Fruit fly (Drosophila melanogaster) whole organism, embryonic: Measurements from ENCODE around the gene wdb.

Source experiments
- CG1024 ChIP-seq: fragments of 200-800 bp; sonication (Bioruptor generic); IDR thresholded peaks from 2 replicates; pipeline ENCODE4 v1.3.6; 2022; ENCODE audit warnings: missing biosample characterization, missing genetic modification characterization
- CG10565 ChIP-seq: fragments of 200-800 bp; sonication (Bioruptor generic); optimal IDR thresholded peaks from 3 replicates; lab custom pipeline; 2016; ENCODE audit warnings: missing biosample characterization, mild to moderate bottlenecking, missing genetic modification characterization
- CG11247 ChIP-seq: fragments of 200-800 bp; sonication (Bioruptor generic); IDR thresholded peaks from 2 replicates; pipeline ENCODE4 v1.3.6; 2022; ENCODE audit warnings: missing biosample characterization, missing genetic modification characterization
- CG12299 ChIP-seq: fragments of 200-800 bp; sonication (Bioruptor generic); optimal IDR thresholded peaks from 2 replicates; lab custom pipeline; 2018; ENCODE audit warnings: missing biosample characterization, mild to moderate bottlenecking, missing genetic modification characterization
- CG12942 ChIP-seq: fragments of 200-800 bp; sonication (Bioruptor generic); optimal IDR thresholded peaks from 3 replicates; lab custom pipeline; 2016; ENCODE audit warnings: missing biosample characterization, missing genetic modification characterization
- CG15269 ChIP-seq: fragments of 200-800 bp; sonication (Bioruptor generic); optimal IDR thresholded peaks from 2 replicates; lab custom pipeline; 2018; ENCODE audit warnings: missing biosample characterization, mild to moderate bottlenecking, missing genetic modification characterization, moderate library complexity
- CG17328 ChIP-seq: fragments of 200-800 bp; sonication (Bioruptor generic); IDR thresholded peaks from 2 replicates; pipeline ENCODE4 v1.3.6; 2022; ENCODE audit warnings: missing biosample characterization, missing genetic modification characterization
- CG17612 ChIP-seq: fragments of 200-800 bp; sonication (Bioruptor generic); IDR thresholded peaks from 2 replicates; pipeline ENCODE4 v1.3.6; 2022; ENCODE audit warnings: missing biosample characterization, missing genetic modification characterization
- CG17802 ChIP-seq: fragments of 200-800 bp; sonication (Bioruptor generic); optimal IDR thresholded peaks from 2 replicates; lab custom pipeline; 2018; ENCODE audit warnings: missing biosample characterization, mild to moderate bottlenecking, missing genetic modification characterization, moderate library complexity
- CG2199 ChIP-seq: fragments of 200-800 bp; sonication (Bioruptor generic); IDR thresholded peaks from 3 replicates; pipeline ENCODE4 v1.3.6; 2022; ENCODE audit warnings: missing biosample characterization, missing genetic modification characterization
- CG30431 ChIP-seq: fragments of 200-800 bp; sonication (Bioruptor generic); optimal IDR thresholded peaks from 2 replicates; lab custom pipeline; 2017; ENCODE audit warnings: missing biosample characterization, missing genetic modification characterization
- CG3163 ChIP-seq: fragments of 200-800 bp; sonication (Bioruptor generic); optimal IDR thresholded peaks from 3 replicates; lab custom pipeline; 2016; ENCODE audit warnings: missing biosample characterization, missing genetic modification characterization
- CG34422 ChIP-seq: fragments of 200-800 bp; sonication (Bioruptor generic); IDR thresholded peaks from 3 replicates; pipeline ENCODE4 v1.3.6; 2022; ENCODE audit warnings: missing biosample characterization, missing genetic modification characterization
- CG4707 ChIP-seq: fragments of 200-800 bp; sonication (Bioruptor generic); optimal IDR thresholded peaks from 2 replicates; lab custom pipeline; 2018; ENCODE audit warnings: missing biosample characterization, mild to moderate bottlenecking, missing genetic modification characterization, moderate library complexity
- CG5953 ChIP-seq: fragments of 200-800 bp; sonication (Bioruptor generic); IDR thresholded peaks from 2 replicates; pipeline ENCODE4 v1.3.6; 2022; ENCODE audit warnings: missing biosample characterization, missing genetic modification characterization
- CG6765 ChIP-seq: fragments of 200-800 bp; sonication (Bioruptor generic); optimal IDR thresholded peaks from 3 replicates; lab custom pipeline; 2017; ENCODE audit warnings: missing biosample characterization, mild to moderate bottlenecking, missing genetic modification characterization
- CG9437 ChIP-seq: fragments of 200-800 bp; sonication (Bioruptor generic); optimal IDR thresholded peaks from 2 replicates; lab custom pipeline; 2018; ENCODE audit warnings: missing biosample characterization, mild to moderate bottlenecking, missing genetic modification characterization
- CG9727 ChIP-seq: fragments of 200-800 bp; sonication (Bioruptor generic); optimal IDR thresholded peaks from 3 replicates; lab custom pipeline; 2017; ENCODE audit warnings: missing biosample characterization, mild to moderate bottlenecking, missing genetic modification characterization
- CG9797 ChIP-seq: fragments of 200-800 bp; sonication (Bioruptor generic); optimal IDR thresholded peaks from 3 replicates; lab custom pipeline; 2018; ENCODE audit warnings: missing biosample characterization, mild to moderate bottlenecking, missing genetic modification characterization
- CTCF ChIP-seq: fragments of 200-800 bp; sonication (Bioruptor generic); optimal IDR thresholded peaks from 2 replicates; lab custom pipeline; 2017; ENCODE audit warnings: missing biosample characterization, mild to moderate bottlenecking, missing genetic modification characterization, moderate library complexity
- Camta ChIP-seq: fragments of 200-800 bp; sonication (Bioruptor generic); optimal IDR thresholded peaks from 2 replicates; lab custom pipeline; 2016; ENCODE audit warnings: missing biosample characterization, missing genetic modification characterization
- Dll ChIP-seq: fragments of 200-800 bp; sonication (Bioruptor generic); IDR thresholded peaks from 4 replicates; pipeline ENCODE4 v1.3.6; 2022; ENCODE audit warnings: missing biosample characterization, missing genetic modification characterization; ENCODE audit not compliant: partially characterized antibody
- Elba2 ChIP-seq: fragments of 200-800 bp; sonication (Bioruptor generic); optimal IDR thresholded peaks from 3 replicates; lab custom pipeline; 2016; ENCODE audit warnings: missing biosample characterization, missing genetic modification characterization
- Gug ChIP-seq: fragments of 200-800 bp; sonication (Bioruptor generic); IDR thresholded peaks from 4 replicates; pipeline ENCODE4 v1.3.6; 2022; ENCODE audit warnings: missing biosample characterization, missing genetic modification characterization
- HHEX ChIP-seq: fragments of 200-800 bp; sonication (Bioruptor generic); optimal IDR thresholded peaks from 3 replicates; lab custom pipeline; 2017; ENCODE audit warnings: missing biosample characterization, mild to moderate bottlenecking, missing genetic modification characterization, missing genetic modification reagents
- MBD-R2 ChIP-seq: fragments of 200-800 bp; sonication (Bioruptor generic); IDR thresholded peaks from 2 replicates; pipeline ENCODE4 v1.3.6; 2022; ENCODE audit warnings: missing biosample characterization, missing genetic modification characterization
- Opbp ChIP-seq: fragments of 200-800 bp; sonication (Bioruptor generic); IDR thresholded peaks from 3 replicates; pipeline ENCODE4 v1.3.6; 2022; ENCODE audit warnings: missing biosample characterization, missing genetic modification characterization; ENCODE audit not compliant: partially characterized antibody
- PHDP ChIP-seq: fragments of 200-800 bp; sonication (Bioruptor generic); optimal IDR thresholded peaks from 3 replicates; lab custom pipeline; 2018; ENCODE audit warnings: missing biosample characterization, mild to moderate bottlenecking, missing genetic modification characterization, moderate library complexity
- Six4 ChIP-seq: fragments of 200-800 bp; sonication (Bioruptor generic); optimal IDR thresholded peaks from 2 replicates; lab custom pipeline; 2016; ENCODE audit warnings: missing biosample characterization, missing genetic modification characterization
- Spps ChIP-seq: fragments of 200-800 bp; sonication (Bioruptor generic); optimal IDR thresholded peaks from 2 replicates; lab custom pipeline; 2018; ENCODE audit warnings: missing biosample characterization, mild to moderate bottlenecking, missing genetic modification characterization
- Sry-β ChIP-seq: fragments of 200-800 bp; sonication (Bioruptor generic); optimal IDR thresholded peaks from 2 replicates; lab custom pipeline; 2018; ENCODE audit warnings: missing biosample characterization, mild to moderate bottlenecking, missing genetic modification characterization, moderate library complexity
- Stat92E ChIP-seq, 3 experiments: fragments of >200 bp in 2 of 3; fragments of 200-800 bp in 1 of 3; sonication (Bioruptor generic) in 1 of 3; optimal IDR thresholded peaks; 2 replicates each; lab custom pipeline; 2017 to 2019; ENCODE audit warnings: missing biosample characterization in 3 of 3, missing genetic modification characterization in 3 of 3, mild to moderate bottlenecking in 1 of 3, moderate library complexity in 1 of 3
- chm ChIP-seq: fragments of 200-800 bp; sonication (Bioruptor generic); IDR thresholded peaks from 2 replicates; pipeline ENCODE4 v1.3.6; 2022; ENCODE audit warnings: missing biosample characterization, missing genetic modification characterization
- corto ChIP-seq: fragments of 200-800 bp; sonication (Bioruptor generic); optimal IDR thresholded peaks from 2 replicates; lab custom pipeline; 2016; ENCODE audit warnings: missing biosample characterization, mild to moderate bottlenecking, missing genetic modification characterization, moderate library complexity
- crol ChIP-seq: fragments of 200-800 bp; sonication (Bioruptor generic); IDR thresholded peaks from 2 replicates; pipeline ENCODE4 v1.3.6; 2022; ENCODE audit warnings: missing biosample characterization, missing genetic modification characterization
- fd3F ChIP-seq: fragments of 200-800 bp; sonication (Bioruptor generic); optimal IDR thresholded peaks from 2 replicates; lab custom pipeline; 2018; ENCODE audit warnings: missing biosample characterization, mild to moderate bottlenecking, missing genetic modification characterization, moderate library complexity
- gem ChIP-seq: fragments of 200-800 bp; sonication (Bioruptor generic); optimal IDR thresholded peaks from 2 replicates; lab custom pipeline; 2019; ENCODE audit warnings: missing biosample characterization, mild to moderate bottlenecking, missing genetic modification characterization, moderate library complexity
- gro ChIP-seq: fragments of 200-800 bp; sonication (Bioruptor generic); optimal IDR thresholded peaks from 2 replicates; lab custom pipeline; 2016; ENCODE audit warnings: missing biosample characterization, missing genetic modification characterization
- jigr1 ChIP-seq: fragments of 200-800 bp; sonication (Bioruptor generic); IDR thresholded peaks from 3 replicates; pipeline ENCODE4 v1.3.6; 2022; ENCODE audit warnings: missing biosample characterization, missing genetic modification characterization
- lab ChIP-seq: fragments of 200-800 bp; sonication (Bioruptor generic); optimal IDR thresholded peaks from 3 replicates; lab custom pipeline; 2017; ENCODE audit warnings: missing biosample characterization, missing genetic modification characterization, mild to moderate bottlenecking, moderate library complexity, missing genetic modification reagents
- maf-S ChIP-seq: fragments of 200-800 bp; sonication (Bioruptor generic); optimal IDR thresholded peaks from 2 replicates; lab custom pipeline; 2016; ENCODE audit warnings: missing biosample characterization, missing genetic modification characterization
- mirr ChIP-seq: fragments of 200-800 bp; sonication (Bioruptor generic); optimal IDR thresholded peaks from 3 replicates; lab custom pipeline; 2018; ENCODE audit warnings: missing biosample characterization, mild to moderate bottlenecking, missing genetic modification characterization
- nerfin-2 ChIP-seq: fragments of 200-800 bp; sonication (Bioruptor generic); IDR thresholded peaks from 2 replicates; pipeline ENCODE4 v1.3.6; 2022; ENCODE audit warnings: missing biosample characterization, missing genetic modification characterization; ENCODE audit not compliant: partially characterized antibody
- salm ChIP-seq: fragments of 200-800 bp; sonication (Bioruptor generic); optimal IDR thresholded peaks from 2 replicates; lab custom pipeline; 2018; ENCODE audit warnings: missing biosample characterization, mild to moderate bottlenecking, missing genetic modification characterization
- sima ChIP-seq: fragments of 200-800 bp; sonication (Bioruptor generic); optimal IDR thresholded peaks from 2 replicates; lab custom pipeline; 2016; ENCODE audit warnings: missing biosample characterization, missing genetic modification characterization
- sna ChIP-seq: fragments of 200-800 bp; sonication (Bioruptor generic); IDR thresholded peaks from 2 replicates; pipeline ENCODE4 v1.3.6; 2022; ENCODE audit warnings: missing biosample characterization, missing genetic modification characterization; ENCODE audit not compliant: partially characterized antibody
- sqz ChIP-seq: fragments of 200-800 bp; sonication (Bioruptor generic); optimal IDR thresholded peaks from 3 replicates; lab custom pipeline; 2018; ENCODE audit warnings: missing biosample characterization, mild to moderate bottlenecking, missing genetic modification characterization
- tap ChIP-seq: fragments of 200-800 bp; optimal IDR thresholded peaks from 3 replicates; lab custom pipeline; 2019; ENCODE audit warnings: missing biosample characterization, mild to moderate bottlenecking, missing genetic modification characterization, moderate library complexity
- vfl ChIP-seq: fragments of 200-800 bp; sonication (Bioruptor generic); optimal IDR thresholded peaks from 2 replicates; lab custom pipeline; 2016; ENCODE audit warnings: missing biosample characterization, missing genetic modification characterization
- vnd ChIP-seq: fragments of 200-800 bp; sonication (Bioruptor generic); IDR thresholded peaks from 3 replicates; pipeline ENCODE4 v1.3.6; 2022; ENCODE audit warnings: missing biosample characterization, missing genetic modification characterization; ENCODE audit not compliant: partially characterized antibody

wdb gene

DNA sequence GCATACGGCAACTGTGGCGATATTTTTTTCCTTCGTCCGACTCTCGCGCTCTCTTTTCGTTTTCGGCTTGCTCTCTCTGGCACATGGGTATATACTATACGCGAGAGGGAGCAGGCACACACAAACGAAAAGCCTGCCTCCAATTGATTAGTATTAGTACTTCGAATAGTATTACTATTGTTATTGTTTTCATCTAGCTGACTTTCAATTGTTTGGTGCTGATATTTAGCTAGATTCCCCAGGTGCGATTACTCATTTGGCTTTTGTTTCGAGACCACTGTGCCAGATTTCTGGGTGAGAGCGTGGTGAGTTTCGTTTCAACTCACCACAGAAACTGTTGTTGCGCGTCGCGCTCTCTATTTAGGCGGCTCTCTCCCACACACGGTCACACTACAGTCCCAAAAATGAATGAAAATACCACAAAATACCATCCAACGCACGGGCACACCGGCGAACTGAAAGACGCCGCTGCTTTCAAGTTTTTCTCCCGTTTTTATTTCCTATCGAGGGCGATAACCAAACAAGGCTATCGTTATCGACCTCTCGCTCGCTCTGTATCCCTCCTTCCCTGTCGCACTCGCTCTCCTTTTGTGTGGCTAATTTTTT is 675 bp downstream of the wdb start (continued):
- TF ChIP-seq salm (tag; lab: Kevin White, UChicago): peak; percentile 65
- no peak for TF ChIP-seq sima (GFP tag; lab: Kevin White, UChicago)
- TF ChIP-seq CG3163 (GFP tag; lab: Kevin White, UChicago): peak; percentile 45
- no peak for TF ChIP-seq crol
- TF ChIP-seq gem (tag; lab: Kevin White, UChicago): peak; percentile 62
- TF ChIP-seq Opbp (GFP tag; lab: Robert Waterston, UW): no peak
- peak; percentile 98 for TF ChIP-seq CG9797
- no peak for TF ChIP-seq Sry-β
- no peak for TF ChIP-seq CG30431 (GFP tag; lab: Kevin White, UChicago)
- TF ChIP-seq maf-S (GFP tag; lab: Kevin White, UChicago): no peak
- no peak for TF ChIP-seq jigr1 (GFP tag; lab: Robert Waterston, UW)
- peak; percentile 15 for TF ChIP-seq CG9727 (GFP tag; lab: Kevin White, UChicago)
- TF ChIP-seq CG5953 (GFP tag; lab: Robert Waterston, UW): no peak
- TF ChIP-seq CG15269: peak; percentile 72
- TF ChIP-seq sqz (GFP tag; lab: Kevin White, UChicago): peak; percentile 60
- TF ChIP-seq Spps (tag; lab: Kevin White, UChicago): peak; percentile 25
- peak; percentile 1 for TF ChIP-seq CG17802 (tag; lab: Kevin White, UChicago)
- TF ChIP-seq chm: no peak
- no peak for TF ChIP-seq CG9437 (GFP tag; lab: Kevin White, UChicago)
- TF ChIP-seq HHEX (GFP tag; lab: Kevin White, UChicago): peak; percentile 63
- TF ChIP-seq Camta: peak; percentile 54
- no peak for TF ChIP-seq MBD-R2 (GFP tag; lab: Robert Waterston, UW)
- TF ChIP-seq CG10565 (GFP tag; lab: Kevin White, UChicago): no peak
- no peak for TF ChIP-seq Six4 (GFP tag; lab: Kevin White, UChicago)
- TF ChIP-seq Dll (GFP tag; lab: Robert Waterston, UW): no peak
- peak; percentile 78 for TF ChIP-seq corto (GFP tag; lab: Kevin White, UChicago)
- TF ChIP-seq CG34422 (GFP tag; lab: Robert Waterston, UW): no peak
- TF ChIP-seq gro (GFP tag; lab: Kevin White, UChicago): peak; percentile 30
- TF ChIP-seq CG6765: peak; percentile 67
- TF ChIP-seq tap: peak; percentile 78
- TF ChIP-seq nerfin-2 (GFP tag; lab: Robert Waterston, UW): no peak
- TF ChIP-seq CG4707 (GFP tag; lab: Kevin White, UChicago): peak; percentile 67
- no peak for TF ChIP-seq vnd (GFP tag; lab: Robert Waterston, UW)
- peak; percentile 83 for TF ChIP-seq PHDP (tag; lab: Kevin White, UChicago)
- peak; percentile 53 for TF ChIP-seq CTCF (GFP tag; lab: Kevin White, UChicago)
- TF ChIP-seq CG12942 (GFP tag; lab: Kevin White, UChicago): peak; percentile 8
- TF ChIP-seq CG17612 (GFP tag; lab: Robert Waterston, UW): no peak
- TF ChIP-seq fd3F: no peak
- peak; percentile 85 for TF ChIP-seq lab (GFP tag; lab: Kevin White, UChicago)
- TF ChIP-seq vfl (GFP tag; lab: Kevin White, UChicago): peak; percentile 0
- no peak for TF ChIP-seq Elba2 (GFP tag; lab: Kevin White, UChicago)
- no peak for TF ChIP-seq CG2199 (GFP tag; lab: Robert Waterston, UW)
- TF ChIP-seq mirr: peak; percentile 90
- TF ChIP-seq CG12299 (tag; lab: Kevin White, UChicago): peak; percentile 59
- no peak for TF ChIP-seq CG1024
- TF ChIP-seq Gug (GFP tag; lab: Robert Waterston, UW): peak; percentile 14; the same call in 1 of the 4 replicates
- no peak for TF ChIP-seq sna
- no peak for TF ChIP-seq CG17328 (GFP tag; lab: Robert Waterston, UW)
- TF ChIP-seq Stat92E (GFP tag; optimal IDR thresholded peaks at IDR 0.05; lab: Kevin White, UChicago): peak in 1 of 3 experiments; percentile 45
- TF ChIP-seq CG11247 (GFP tag; lab: Robert Waterston, UW): no peak
